Worm (Caenorhabditis elegans) whole organism, L4/young adult: ENCODE data around the gene arrd-13.

Experiments used
- W03F9.2 ChIP-seq: fragments of 150-350 bp; optimal IDR thresholded peaks from 2 replicates; lab custom pipeline; 2014; ENCODE audit warnings: missing biosample characterization, missing genetic modification characterization
- dao-5 ChIP-seq: sonication (generic microtip); optimal IDR thresholded peaks from 2 replicates; lab custom pipeline; 2016; ENCODE audit warnings: missing genotype, missing genetic modification characterization, moderate library complexity, missing compliant biosample characterization
- him-1 ChIP-seq: sonication (generic microtip); optimal IDR thresholded peaks from 2 replicates; lab custom pipeline; 2016; ENCODE audit warnings: missing genotype, missing genetic modification reagents, missing genetic modification characterization, missing compliant biosample characterization

- TF ChIP-seq dao-5 (no peak), him-1 (no peak), W03F9.2 (tag; lab: Kevin White, UChicago) (no peak)
These were observed 31.5 kb downstream of the arrd-13 start for ce11 chrII:13789714-13790113.
